Worm (Caenorhabditis elegans) whole organism, L4 larva: ENCODE results near the gene T19B10.12.

Experiments
- aly-2 ChIP-seq: sonication (generic microtip); optimal IDR thresholded peaks from 2 replicates; lab custom pipeline; 2018; ENCODE audit warnings: missing biosample characterization, missing genetic modification characterization
- arid-1 ChIP-seq: fragments of 200-800 bp; sonication (Bioruptor generic); conservative IDR thresholded peaks from 2 replicates; pipeline ENCODE4 v1.3.6; 2022; ENCODE audit warnings: missing genetic modification reagents, missing genetic modification characterization, missing compliant biosample characterization
- fkh-10 ChIP-seq: fragments of 150-350 bp; optimal IDR thresholded peaks from 2 replicates; lab custom pipeline; 2014; ENCODE audit warnings: missing biosample characterization, missing genetic modification reagents, missing genetic modification characterization
- fos-1 ChIP-seq: fragments of 150-350 bp; optimal IDR thresholded peaks from 2 replicates; lab custom pipeline; 2014; ENCODE audit warnings: missing biosample characterization, missing genetic modification characterization
- hmg-1.1 ChIP-seq: fragments of 200-800 bp; sonication (Bioruptor generic); IDR thresholded peaks from 2 replicates; pipeline ENCODE4 v1.3.6; 2022; ENCODE audit warnings: missing genetic modification reagents, missing genetic modification characterization, missing compliant biosample characterization
- lin-15B ChIP-seq: fragments of 150-350 bp; sonication (generic microtip); optimal IDR thresholded peaks from 3 replicates; lab custom pipeline; 2014; ENCODE audit warnings: missing biosample characterization, missing genetic modification characterization
- mep-1 ChIP-seq: fragments of 150-350 bp; sonication (generic microtip); optimal IDR thresholded peaks from 3 replicates; lab custom pipeline; 2014; ENCODE audit warnings: missing biosample characterization, missing genetic modification characterization
- nhr-76 ChIP-seq: fragments of 150-350 bp; optimal IDR thresholded peaks from 2 replicates; lab custom pipeline; 2014; ENCODE audit warnings: missing biosample characterization, missing genetic modification characterization
- skn-1 ChIP-seq: fragments of 150-350 bp; optimal IDR thresholded peaks from 2 replicates; lab custom pipeline; 2014; ENCODE audit warnings: missing biosample characterization, missing genetic modification characterization
- unc-62 ChIP-seq, 3 experiments: fragments of 150-350 bp in 1 of 3; sonication (generic microtip); optimal IDR thresholded peaks in 2 of 3; peaks in 1 of 3; 1 replicate in 1 of 3; 2 replicates in 2 of 3; lab custom pipeline; 2014 to 2017; ENCODE audit warnings: missing biosample characterization in 3 of 3, missing genetic modification characterization in 3 of 3, missing genetic modification reagents in 3 of 3, missing genotype in 1 of 3

DNA sequence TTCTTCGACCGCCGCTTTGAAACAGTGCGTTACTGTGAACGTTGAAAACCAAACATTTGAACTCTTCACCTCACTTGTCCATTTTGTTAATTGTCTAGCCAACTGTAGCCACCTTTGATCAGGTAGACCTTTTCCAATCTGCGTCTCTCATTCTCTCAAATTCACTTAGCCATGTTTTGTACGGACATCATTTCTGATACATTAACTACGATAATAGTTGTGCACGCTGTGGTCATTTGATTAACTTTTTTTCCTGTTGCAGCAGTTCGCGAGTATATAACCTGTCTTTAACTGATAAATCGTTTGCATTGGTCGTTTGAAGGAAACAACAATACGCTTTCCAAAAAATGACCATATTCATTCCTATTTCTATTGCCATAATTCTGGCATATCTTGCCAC lies 33.4 kb upstream of the T19B10.12 start, which contains the start of gene cyp-29A2:
- TF ChIP-seq nhr-76 (tag; lab: Kevin White, UChicago) (no peak), skn-1 (no peak), lin-15B (tag; lab: Kevin White, UChicago) (no peak), mep-1 (tag; lab: Kevin White, UChicago) (no peak), hmg-1.1 (GFP tag; lab: Robert Waterston, UW) (no peak), fos-1 (tag; lab: Kevin White, UChicago) (no peak), arid-1 (GFP tag; lab: Robert Waterston, UW) (no peak), fkh-10 (GFP tag; lab: Kevin White, UChicago) (no peak), unc-62 (GFP tag; optimal IDR thresholded peaks at IDR 0.05 in 1 of 2; lab: Kevin White, UChicago) (peak in 1 of 2 experiments; percentile 58), unc-62 (tag; optimal IDR thresholded peaks at IDR 0.05; lab: Kevin White, UChicago) (no peak), aly-2 (tag; lab: Kevin White, UChicago) (no peak)
